Fruit fly (Drosophila melanogaster) S2 (cell line): ENCODE results near the gene Ada1-1.

Source experiments
- CG8478 ChIP-seq: fragments of >200 bp; optimal IDR thresholded peaks from 2 replicates; lab custom pipeline; 2018
- CTCF ChIP-seq, 2 experiments: fragments of >200 bp; optimal IDR thresholded peaks; 2 replicates each; lab custom pipeline; 2018

dm6 chr2L:11958729-11959128 lies 37.9 kb upstream of the Ada1-1 start:
- no peak for TF ChIP-seq CG8478 (lab: Kevin White, UChicago)
- no peak for TF ChIP-seq CTCF (optimal IDR thresholded peaks at IDR 0.05; lab: Kevin White, UChicago)
